Worm (Caenorhabditis elegans) whole organism, L2 larva: ENCODE data around the gene algn-6.

ENCODE experiments used
- alr-1 ChIP-seq: fragments of 150-350 bp; optimal IDR thresholded peaks from 2 replicates; lab custom pipeline; 2014; ENCODE audit warnings: missing biosample characterization, missing genetic modification characterization
- aly-2 ChIP-seq: fragments of 150-350 bp; optimal IDR thresholded peaks from 2 replicates; lab custom pipeline; 2014; ENCODE audit warnings: missing biosample characterization, missing genetic modification characterization
- blmp-1 ChIP-seq: sonication (generic microtip); optimal IDR thresholded peaks from 2 replicates; lab custom pipeline; 2017; ENCODE audit warnings: missing genetic modification characterization, mild to moderate bottlenecking, missing compliant biosample characterization, antibody characterized with exemption, moderate library complexity; ENCODE audit not compliant: insufficient read depth
- ceh-16 ChIP-seq: fragments of 150-350 bp; optimal IDR thresholded peaks from 2 replicates; lab custom pipeline; 2014; ENCODE audit warnings: missing biosample characterization, missing genetic modification characterization
- fos-1 ChIP-seq: fragments of 150-350 bp; optimal IDR thresholded peaks from 2 replicates; lab custom pipeline; 2014; ENCODE audit warnings: missing biosample characterization, missing genetic modification characterization
- lsy-2 ChIP-seq, 2 experiments: fragments of 150-350 bp in 1 of 2; sonication (generic microtip) in 1 of 2; optimal IDR thresholded peaks; 2 replicates each; lab custom pipeline; 2014 to 2017; ENCODE audit warnings: missing biosample characterization in 2 of 2, missing genetic modification characterization in 2 of 2
- nhr-77 ChIP-seq: fragments of 150-350 bp; optimal IDR thresholded peaks from 2 replicates; lab custom pipeline; 2014; ENCODE audit warnings: missing biosample characterization, missing genetic modification characterization
- unc-62 ChIP-seq: fragments of 150-350 bp; optimal IDR thresholded peaks from 2 replicates; lab custom pipeline; 2014; ENCODE audit warnings: missing biosample characterization, missing genetic modification reagents, missing genetic modification characterization
- ztf-4 ChIP-seq: fragments of 150-350 bp; optimal IDR thresholded peaks from 2 replicates; lab custom pipeline; 2014; ENCODE audit warnings: missing biosample characterization, missing genetic modification characterization

DNA sequence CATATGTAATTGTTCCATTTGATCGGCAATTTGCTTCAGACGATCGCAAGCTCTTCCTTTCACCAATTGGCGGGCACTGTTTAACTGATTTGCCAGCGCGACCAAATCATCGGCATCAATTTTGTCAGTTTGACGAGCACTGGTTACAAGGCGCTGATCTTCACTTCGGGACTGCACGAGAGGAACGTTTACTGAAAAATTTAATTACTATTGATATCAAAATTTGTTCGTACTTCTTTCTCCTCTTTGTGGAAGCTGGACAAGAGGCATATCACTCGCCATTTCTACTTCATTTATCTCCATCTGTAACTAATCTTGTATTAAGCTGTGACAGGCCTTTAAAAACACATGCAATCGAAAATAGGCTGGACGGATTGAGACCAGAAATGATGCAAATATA, 1.7 kb upstream of the algn-6 start, which contains the start of gene C08B11.9:
- TF ChIP-seq unc-62 (no peak), aly-2 (no peak), blmp-1 (tag; lab: Kevin White, UChicago) (no peak), ceh-16 (tag; lab: Kevin White, UChicago) (no peak), alr-1 (no peak), fos-1 (no peak), ztf-4 (tag; lab: Kevin White, UChicago) (no peak), lsy-2 (tag; optimal IDR thresholded peaks at IDR 0.05; lab: Kevin White, UChicago) (no peak), nhr-77 (tag; lab: Kevin White, UChicago) (no peak)
